Fruit fly (Drosophila melanogaster) whole organism, prepupa: ENCODE measurements around the gene Gr97a.

Source experiments
- Blimp-1 ChIP-seq: fragments of 200-800 bp; sonication (Bioruptor generic); optimal IDR thresholded peaks from 3 replicates; lab custom pipeline; 2017; ENCODE audit warnings: missing biosample characterization, missing genetic modification characterization, mild to moderate bottlenecking, moderate library complexity, missing genetic modification reagents
- CG10631 ChIP-seq: fragments of 200-800 bp; sonication (Bioruptor generic); optimal IDR thresholded peaks from 2 replicates; lab custom pipeline; 2016; ENCODE audit warnings: missing biosample characterization, missing genetic modification characterization
- CG11294 ChIP-seq: fragments of 200-800 bp; sonication (Bioruptor generic); IDR thresholded peaks from 2 replicates; pipeline ENCODE4 v1.3.6; 2022; ENCODE audit warnings: missing biosample characterization, missing genetic modification characterization
- CG11762 ChIP-seq: fragments of 200-800 bp; sonication (Bioruptor generic); optimal IDR thresholded peaks from 3 replicates; lab custom pipeline; 2016; ENCODE audit warnings: missing biosample characterization, missing genetic modification characterization; ENCODE audit not compliant: insufficient read depth
- CG15336 ChIP-seq: fragments of 200-800 bp; sonication (Bioruptor generic); IDR thresholded peaks from 2 replicates; pipeline ENCODE4 v1.3.6; 2022; ENCODE audit warnings: missing biosample characterization, missing genetic modification characterization
- CG3032 ChIP-seq: fragments of 200-800 bp; optimal IDR thresholded peaks from 2 replicates; lab custom pipeline; 2019; ENCODE audit warnings: missing biosample characterization, mild to moderate bottlenecking, missing genetic modification characterization, moderate library complexity
- CG31627 ChIP-seq: fragments of 200-800 bp; sonication (Bioruptor generic); optimal IDR thresholded peaks from 3 replicates; lab custom pipeline; 2016; ENCODE audit warnings: missing biosample characterization, missing genetic modification characterization
- CG34406 ChIP-seq: fragments of 200-800 bp; sonication (Bioruptor generic); optimal IDR thresholded peaks from 3 replicates; lab custom pipeline; 2016; ENCODE audit warnings: missing biosample characterization, missing genetic modification characterization
- CG4318 ChIP-seq: fragments of 200-800 bp; sonication (Bioruptor generic); optimal IDR thresholded peaks from 3 replicates; lab custom pipeline; 2017; ENCODE audit warnings: missing biosample characterization, mild to moderate bottlenecking, missing genetic modification characterization
- CG6276 ChIP-seq: fragments of 200-800 bp; sonication (Bioruptor generic); optimal IDR thresholded peaks from 2 replicates; lab custom pipeline; 2017; ENCODE audit warnings: missing biosample characterization, mild to moderate bottlenecking, missing genetic modification characterization
- CG6808 ChIP-seq: fragments of 200-800 bp; sonication (Bioruptor generic); optimal IDR thresholded peaks from 3 replicates; lab custom pipeline; 2017; ENCODE audit warnings: missing biosample characterization, missing genetic modification characterization, mild to moderate bottlenecking, moderate library complexity, missing genetic modification reagents
- CG6854 ChIP-seq: fragments of 200-800 bp; sonication (Bioruptor generic); optimal IDR thresholded peaks from 2 replicates; lab custom pipeline; 2017; ENCODE audit warnings: missing biosample characterization, mild to moderate bottlenecking, missing genetic modification characterization
- CG8319 ChIP-seq: fragments of 200-800 bp; sonication (Bioruptor generic); optimal IDR thresholded peaks from 3 replicates; lab custom pipeline; 2016; ENCODE audit warnings: missing biosample characterization, missing genetic modification characterization
- CG8632 ChIP-seq: fragments of 200-800 bp; sonication (Bioruptor generic); optimal IDR thresholded peaks from 3 replicates; lab custom pipeline; 2016; ENCODE audit warnings: missing biosample characterization, missing genetic modification characterization
- CG9139 ChIP-seq: fragments of 200-800 bp; sonication (Bioruptor generic); optimal IDR thresholded peaks from 3 replicates; lab custom pipeline; 2017; ENCODE audit warnings: missing biosample characterization, mild to moderate bottlenecking, missing genetic modification characterization
- Eip78C ChIP-seq: fragments of 200-800 bp; sonication (Bioruptor generic); peaks from one replicate; lab custom pipeline; 2016; ENCODE audit warnings: missing biosample characterization, missing genetic modification characterization
- Eip93F ChIP-seq: fragments of 200-800 bp; sonication (Bioruptor generic); optimal IDR thresholded peaks from 2 replicates; lab custom pipeline; 2016; ENCODE audit warnings: missing biosample characterization, mild to moderate bottlenecking, missing genetic modification characterization
- Ets96B ChIP-seq: fragments of 200-800 bp; optimal IDR thresholded peaks from 2 replicates; lab custom pipeline; 2019; ENCODE audit warnings: missing biosample characterization, mild to moderate bottlenecking, missing genetic modification characterization, moderate library complexity
- Gug ChIP-seq: fragments of 200-800 bp; sonication (Bioruptor generic); IDR thresholded peaks from 2 replicates; pipeline ENCODE4 v1.3.6; 2022; ENCODE audit warnings: missing biosample characterization, missing genetic modification characterization
- Hr4 ChIP-seq: fragments of 200-800 bp; sonication (Bioruptor generic); optimal IDR thresholded peaks from 3 replicates; lab custom pipeline; 2016; ENCODE audit warnings: missing biosample characterization, missing genetic modification characterization
- OdsH ChIP-seq: fragments of 200-800 bp; sonication (Bioruptor generic); optimal IDR thresholded peaks from 3 replicates; lab custom pipeline; 2016; ENCODE audit warnings: missing biosample characterization, missing genetic modification characterization
- Sox102F ChIP-seq: fragments of 200-800 bp; sonication (Bioruptor generic); optimal IDR thresholded peaks from 2 replicates; lab custom pipeline; 2016; ENCODE audit warnings: missing biosample characterization, mild to moderate bottlenecking, missing genetic modification characterization
- Sox14 ChIP-seq: fragments of 200-800 bp; sonication (Bioruptor generic); optimal IDR thresholded peaks from 3 replicates; lab custom pipeline; 2016; ENCODE audit warnings: missing biosample characterization, missing genetic modification characterization
- Sox15 ChIP-seq: fragments of 200-800 bp; sonication (Bioruptor generic); optimal IDR thresholded peaks from 3 replicates; lab custom pipeline; 2016; ENCODE audit warnings: missing biosample characterization, missing genetic modification characterization
- achi ChIP-seq: fragments of 200-800 bp; sonication (Bioruptor generic); optimal IDR thresholded peaks from 3 replicates; lab custom pipeline; 2016; ENCODE audit warnings: missing biosample characterization, missing genetic modification characterization
- cyc ChIP-seq: fragments of 200-800 bp; sonication (Bioruptor generic); optimal IDR thresholded peaks from 3 replicates; lab custom pipeline; 2016; ENCODE audit warnings: missing biosample characterization, missing genetic modification characterization
- dac ChIP-seq: fragments of 200-800 bp; sonication (Bioruptor generic); optimal IDR thresholded peaks from 2 replicates; lab custom pipeline; 2017; ENCODE audit warnings: missing biosample characterization, mild to moderate bottlenecking, missing genetic modification characterization
- eg ChIP-seq: fragments of 200-800 bp; sonication (Bioruptor generic); IDR thresholded peaks from 3 replicates; pipeline ENCODE4 v1.3.6; 2022; ENCODE audit warnings: missing biosample characterization, missing genetic modification characterization
- fd59A ChIP-seq: fragments of 200-800 bp; sonication (Bioruptor generic); optimal IDR thresholded peaks from 2 replicates; lab custom pipeline; 2017; ENCODE audit warnings: missing biosample characterization, mild to moderate bottlenecking, missing genetic modification characterization, missing genetic modification reagents
- fd85E ChIP-seq: fragments of 200-800 bp; sonication (Bioruptor generic); optimal IDR thresholded peaks from 3 replicates; lab custom pipeline; 2016; ENCODE audit warnings: missing biosample characterization, missing genetic modification characterization
- fkh ChIP-seq: fragments of 200-800 bp; sonication (Bioruptor generic); optimal IDR thresholded peaks from 3 replicates; lab custom pipeline; 2017; ENCODE audit warnings: missing biosample characterization, mild to moderate bottlenecking, missing genetic modification characterization, moderate library complexity
- lz ChIP-seq: fragments of 200-800 bp; sonication (Bioruptor generic); optimal IDR thresholded peaks from 3 replicates; lab custom pipeline; 2016; ENCODE audit warnings: missing biosample characterization, missing genetic modification characterization
- pdm3 ChIP-seq: fragments of 200-800 bp; sonication (Bioruptor generic); optimal IDR thresholded peaks from 3 replicates; lab custom pipeline; 2016; ENCODE audit warnings: missing biosample characterization, missing genetic modification characterization
- salr ChIP-seq, 2 experiments: fragments of 200-800 bp; sonication (Bioruptor generic); optimal IDR thresholded peaks; 3 replicates each; lab custom pipeline; 2016 to 2018; ENCODE audit warnings: missing biosample characterization in 2 of 2, missing genetic modification characterization in 2 of 2, mild to moderate bottlenecking in 1 of 2
- ss ChIP-seq, 2 experiments: fragments of 200-800 bp; sonication (Bioruptor generic); optimal IDR thresholded peaks; 2 replicates in 1 of 2; 3 replicates in 1 of 2; lab custom pipeline; 2017 to 2018; ENCODE audit warnings: mild to moderate bottlenecking in 2 of 2, missing biosample characterization in 2 of 2, missing genetic modification characterization in 2 of 2, moderate library complexity in 1 of 2
- svp ChIP-seq: fragments of 200-800 bp; sonication (Bioruptor generic); peaks from one replicate; lab custom pipeline; 2016; ENCODE audit warnings: missing biosample characterization, missing genetic modification characterization
- topi ChIP-seq: fragments of 200-800 bp; sonication (Bioruptor generic); optimal IDR thresholded peaks from 3 replicates; lab custom pipeline; 2016; ENCODE audit warnings: missing biosample characterization, missing genetic modification characterization
- vri ChIP-seq: fragments of 200-800 bp; sonication (Bioruptor generic); optimal IDR thresholded peaks from 3 replicates; lab custom pipeline; 2016; ENCODE audit warnings: missing biosample characterization, mild to moderate bottlenecking, missing genetic modification characterization

Gene Gr97a

dm6 chr3R:26958314-26958979 is 7.8 kb downstream of the Gr97a start, which contains the start of gene CG6330:
Gene CG6330 (minus strand): TSS chr3R:26958491.
- no peak for TF ChIP-seq CG9139 (GFP tag; lab: Kevin White, UChicago)
- TF ChIP-seq CG31627 (GFP tag; lab: Kevin White, UChicago): no peak
- no peak for TF ChIP-seq Hr4 (GFP tag; lab: Kevin White, UChicago)
- no peak for TF ChIP-seq salr (GFP tag; optimal IDR thresholded peaks at IDR 0.05; lab: Kevin White, UChicago)
- no peak for TF ChIP-seq Ets96B (tag; lab: Kevin White, UChicago)

DNA sequence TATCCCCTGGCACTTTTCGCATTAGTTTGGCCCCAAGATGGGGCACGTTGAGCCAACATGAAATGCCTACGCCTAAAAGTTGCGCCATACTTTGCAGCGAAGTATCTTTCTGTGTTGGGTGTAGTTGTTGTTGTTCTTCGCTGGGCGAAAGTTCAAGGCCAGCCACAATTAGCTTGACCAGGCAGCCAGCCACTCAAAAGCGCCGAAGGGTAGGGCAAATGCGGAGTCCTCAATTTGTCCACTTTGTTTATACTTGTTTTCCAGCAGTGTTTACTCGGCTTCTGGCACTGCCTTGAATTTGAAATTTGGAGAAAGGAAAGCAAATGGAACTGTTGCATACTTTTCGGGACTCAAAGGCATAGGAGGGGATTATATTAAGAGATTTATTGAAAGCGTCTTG is 9.2 kb downstream of the Gr97a start:
- TF ChIP-seq svp (GFP tag; lab: Kevin White, UChicago) (peak; percentile 77), fd59A (GFP tag; lab: Kevin White, UChicago) (no peak), Sox14 (GFP tag; lab: Kevin White, UChicago) (no peak)

dm6 chr3R:26956376-26957062 is 9.8 kb downstream of the Gr97a start:
- TF ChIP-seq topi (GFP tag; lab: Kevin White, UChicago) (no peak), Eip78C (GFP tag; lab: Kevin White, UChicago) (peak; percentile 21), Hr4 (GFP tag; lab: Kevin White, UChicago) (no peak), CG15336 (GFP tag; lab: Robert Waterston, UW) (no peak), svp (GFP tag; lab: Kevin White, UChicago) (peak; percentile 10)
- TF ChIP-seq, all 60 proteins: peak for 2

DNA sequence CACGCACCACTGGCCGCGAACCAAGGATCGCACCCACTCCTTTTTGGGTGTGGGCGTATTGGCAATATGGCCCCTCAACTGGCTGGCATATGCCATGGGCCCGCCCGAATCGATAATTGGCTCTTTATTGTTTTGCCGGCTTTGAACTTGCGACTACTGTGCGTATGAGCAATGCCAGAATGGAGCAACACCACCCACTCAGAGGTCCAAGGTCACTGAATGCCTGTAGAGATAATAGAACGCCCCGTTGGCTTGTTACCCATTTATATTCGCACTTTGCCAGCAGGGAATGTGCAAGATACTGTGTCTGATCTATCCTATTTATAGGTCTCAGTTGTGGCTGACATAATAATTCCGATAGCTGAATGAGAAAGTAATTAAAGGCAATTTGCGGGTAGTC is 10.8 kb downstream of the Gr97a start:
- TF ChIP-seq Eip93F (GFP tag; lab: Kevin White, UChicago) (no peak), svp (GFP tag; lab: Kevin White, UChicago) (peak; percentile 55)

DNA sequence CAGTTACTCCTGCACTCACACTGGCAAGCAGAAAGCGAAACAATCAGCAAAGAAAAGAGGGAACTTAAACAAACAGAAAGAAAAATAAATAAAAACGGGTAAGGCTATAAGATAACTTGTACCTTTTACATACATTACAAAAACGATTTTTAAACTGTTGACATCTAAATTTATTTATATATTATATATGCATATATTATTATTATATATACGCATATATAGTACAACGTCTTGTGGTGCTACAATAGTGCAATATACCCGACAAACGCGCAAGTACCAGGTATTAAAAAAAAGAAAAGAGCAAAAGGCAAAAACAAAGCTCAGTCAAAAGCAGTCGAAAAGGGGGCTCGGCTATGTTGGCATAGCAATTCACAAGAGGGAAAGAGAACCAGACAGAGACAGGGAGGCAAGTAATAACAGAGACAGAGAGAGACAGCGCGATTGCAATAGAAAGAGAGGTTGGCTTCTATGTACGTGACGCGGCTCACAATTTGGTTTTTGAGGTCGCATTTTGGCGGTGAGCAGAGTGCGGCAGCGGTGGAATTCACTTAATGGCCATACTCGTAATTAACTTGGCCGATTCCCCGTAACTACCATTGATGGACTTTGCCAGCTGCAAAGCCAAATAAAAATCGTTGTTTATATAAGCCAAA is 12.1 kb downstream of the Gr97a start:
- TF ChIP-seq Hr4 (GFP tag; lab: Kevin White, UChicago) (peak; percentile 71), CG10631 (GFP tag; lab: Kevin White, UChicago) (peak; percentile 90), salr (GFP tag; optimal IDR thresholded peaks at IDR 0.05; lab: Kevin White, UChicago) (peak; percentile 68 to 89), CG3032 (tag; lab: Kevin White, UChicago) (peak; percentile 95), lz (peak; percentile 55), fd59A (GFP tag; lab: Kevin White, UChicago) (peak; percentile 74), CG11762 (GFP tag; lab: Kevin White, UChicago) (peak; percentile 78), CG34406 (GFP tag; lab: Kevin White, UChicago) (peak; percentile 96), ss (GFP tag; optimal IDR thresholded peaks at IDR 0.05; lab: Kevin White, UChicago) (peak; percentile 94 to 95), CG8632 (peak; percentile 96), Sox102F (peak; percentile 91), vri (GFP tag; lab: Kevin White, UChicago) (peak; percentile 76), dac (GFP tag; lab: Kevin White, UChicago) (peak; percentile 74), CG6808 (peak; percentile 81), svp (GFP tag; lab: Kevin White, UChicago) (peak; percentile 91), OdsH (peak; percentile 89), Gug (GFP tag; lab: Robert Waterston, UW) (peak; percentile 89), CG31627 (GFP tag; lab: Kevin White, UChicago) (peak; percentile 63), CG8319 (GFP tag; lab: Kevin White, UChicago) (peak; percentile 76), Sox15 (GFP tag; lab: Kevin White, UChicago) (peak; percentile 82), Blimp-1 (GFP tag; lab: Kevin White, UChicago) (peak; percentile 77), Eip93F (GFP tag; lab: Kevin White, UChicago) (peak; percentile 87), eg (GFP tag; lab: Robert Waterston, UW) (peak; percentile 98), fkh (GFP tag; lab: Kevin White, UChicago) (peak; percentile 73), Eip78C (GFP tag; lab: Kevin White, UChicago) (peak; percentile 95), CG6276 (GFP tag; lab: Kevin White, UChicago) (peak; percentile 92), CG6854 (GFP tag; lab: Kevin White, UChicago) (peak; percentile 87), achi (GFP tag; lab: Kevin White, UChicago) (peak; percentile 94), CG4318 (GFP tag; lab: Kevin White, UChicago) (peak; percentile 75), CG11294 (GFP tag; lab: Robert Waterston, UW) (peak; percentile 83), fd85E (peak; percentile 58), pdm3 (GFP tag; lab: Kevin White, UChicago) (peak; percentile 76), cyc (GFP tag; lab: Kevin White, UChicago) (peak; percentile 72)
